Worm (Caenorhabditis elegans) whole organism, L4 larva: ENCODE measurements around the gene ctsa-4.2.
A peak's percentile ranks its signal among the peaks of the same experiment; 100 is the strongest.

Experiments used
- F10B5.3 ChIP-seq: sonication (generic microtip); optimal IDR thresholded peaks from 2 replicates; lab custom pipeline; 2016; ENCODE audit warnings: mild to moderate bottlenecking, missing genetic modification characterization, missing compliant biosample characterization
- F26F4.8 ChIP-seq: fragments of 200-800 bp; sonication (Bioruptor generic); conservative IDR thresholded peaks from 2 replicates; pipeline ENCODE4 v1.3.6; 2022; ENCODE audit warnings: missing genetic modification characterization, missing compliant biosample characterization
- T26A8.4 ChIP-seq: fragments of 200-800 bp; sonication (Bioruptor generic); IDR thresholded peaks from 2 replicates; pipeline ENCODE4 v1.3.6; 2022; ENCODE audit warnings: missing genetic modification characterization, missing compliant biosample characterization
- Y105C5A.15 ChIP-seq: fragments of 200-800 bp; sonication (Bioruptor generic); IDR thresholded peaks from 2 replicates; pipeline ENCODE4 v1.3.6; 2022; ENCODE audit warnings: missing genetic modification characterization, missing compliant biosample characterization
- aha-1 ChIP-seq: fragments of 150-350 bp; peaks from one replicate; lab custom pipeline; 2014; ENCODE audit warnings: missing biosample characterization, missing genetic modification characterization
- arid-1 ChIP-seq: fragments of 200-800 bp; sonication (Bioruptor generic); conservative IDR thresholded peaks from 2 replicates; pipeline ENCODE4 v1.3.6; 2022; ENCODE audit warnings: missing genetic modification reagents, missing genetic modification characterization, missing compliant biosample characterization
- ceh-28 ChIP-seq: fragments of 150-350 bp; optimal IDR thresholded peaks from 2 replicates; lab custom pipeline; 2014; ENCODE audit warnings: missing biosample characterization, missing genetic modification reagents, missing genetic modification characterization
- ceh-32 ChIP-seq: sonication (generic microtip); optimal IDR thresholded peaks from 2 replicates; lab custom pipeline; 2016; ENCODE audit warnings: mild to moderate bottlenecking, missing genetic modification characterization, missing compliant biosample characterization; ENCODE audit not compliant: poor library complexity
- daf-19 ChIP-seq: fragments of 200-800 bp; sonication (Bioruptor generic); conservative IDR thresholded peaks from 2 replicates; pipeline ENCODE4 v1.3.6; 2022; ENCODE audit warnings: missing genetic modification characterization, missing compliant biosample characterization
- dmd-6 ChIP-seq: fragments of 200-800 bp; sonication (Bioruptor generic); IDR thresholded peaks from 2 replicates; pipeline ENCODE4 v1.3.6; 2022; ENCODE audit warnings: missing genetic modification reagents, missing genetic modification characterization, missing compliant biosample characterization
- dmd-8 ChIP-seq: fragments of 200-800 bp; sonication (Bioruptor generic); IDR thresholded peaks from 2 replicates; pipeline ENCODE4 v1.3.6; 2022; ENCODE audit warnings: missing genetic modification characterization, missing compliant biosample characterization
- dve-1 ChIP-seq: sonication (generic microtip); optimal IDR thresholded peaks from 2 replicates; lab custom pipeline; 2017; ENCODE audit warnings: antibody characterized with exemption, mild to moderate bottlenecking, missing genetic modification characterization, missing compliant biosample characterization; ENCODE audit not compliant: insufficient read depth
- fkh-10 ChIP-seq: fragments of 150-350 bp; optimal IDR thresholded peaks from 2 replicates; lab custom pipeline; 2014; ENCODE audit warnings: missing biosample characterization, missing genetic modification reagents, missing genetic modification characterization
- jun-1 ChIP-seq: fragments of 150-350 bp; optimal IDR thresholded peaks from 2 replicates; lab custom pipeline; 2014; ENCODE audit warnings: missing biosample characterization, missing genetic modification reagents, missing genetic modification characterization
- lin-15B ChIP-seq: fragments of 150-350 bp; sonication (generic microtip); optimal IDR thresholded peaks from 3 replicates; lab custom pipeline; 2014; ENCODE audit warnings: missing biosample characterization, missing genetic modification characterization
- lin-38 ChIP-seq: fragments of 200-800 bp; sonication (Bioruptor generic); IDR thresholded peaks from 2 replicates; pipeline ENCODE4 v1.3.6; 2022; ENCODE audit warnings: missing genetic modification reagents, missing genetic modification characterization, missing compliant biosample characterization
- lin-39 ChIP-seq: fragments of 150-350 bp; optimal IDR thresholded peaks from 2 replicates; lab custom pipeline; 2014; ENCODE audit warnings: missing biosample characterization, missing genetic modification reagents, missing genetic modification characterization
- madf-5 ChIP-seq, 2 experiments: fragments of 200-800 bp; sonication (Bioruptor generic); IDR thresholded peaks; 2 replicates each; pipeline ENCODE4 v1.3.6; 2022; ENCODE audit warnings: missing compliant biosample characterization in 2 of 2, missing genetic modification characterization in 2 of 2
- madf-9 ChIP-seq: fragments of 200-800 bp; sonication (Bioruptor generic); conservative IDR thresholded peaks from 2 replicates; pipeline ENCODE4 v1.3.6; 2022; ENCODE audit warnings: missing genetic modification reagents, missing genetic modification characterization, missing compliant biosample characterization
- mdl-1 ChIP-seq, 2 experiments: fragments of 150-350 bp in 1 of 2; sonication (generic microtip) in 1 of 2; optimal IDR thresholded peaks; 2 replicates each; lab custom pipeline; 2014 to 2017; ENCODE audit warnings: missing biosample characterization in 2 of 2, missing genetic modification characterization in 2 of 2
- nhr-237 ChIP-seq: sonication (generic microtip); optimal IDR thresholded peaks from 2 replicates; lab custom pipeline; 2017; ENCODE audit warnings: missing biosample characterization, missing genetic modification characterization
- nhr-41 ChIP-seq: fragments of 200-800 bp; sonication (Bioruptor generic); IDR thresholded peaks from 2 replicates; pipeline ENCODE4 v1.3.6; 2022; ENCODE audit warnings: missing genetic modification reagents, missing genetic modification characterization, missing compliant biosample characterization
- nhr-77 ChIP-seq: fragments of 150-350 bp; optimal IDR thresholded peaks from 2 replicates; lab custom pipeline; 2014; ENCODE audit warnings: missing biosample characterization, missing genetic modification characterization
- pha-4 ChIP-seq, 2 experiments: fragments of 150-350 bp in 1 of 2; fragments of 200-800 bp in 1 of 2; sonication (Bioruptor generic) in 1 of 2; IDR thresholded peaks in 1 of 2; optimal IDR thresholded peaks in 1 of 2; 2 replicates each; pipeline versions ENCODE4 v1.3.6 to Lab custom; 2014 to 2022; ENCODE audit warnings: missing genetic modification characterization in 2 of 2, missing genetic modification reagents in 2 of 2, missing biosample characterization in 1 of 2, missing compliant biosample characterization in 1 of 2
- sdz-12 ChIP-seq: fragments of 200-800 bp; sonication (Bioruptor generic); optimal IDR thresholded peaks from 2 replicates; lab custom pipeline; 2018; ENCODE audit warnings: mild to moderate bottlenecking, missing genetic modification characterization, missing compliant biosample characterization
- set-16 ChIP-seq: fragments of 200-800 bp; sonication (Bioruptor generic); IDR thresholded peaks from 2 replicates; pipeline ENCODE4 v1.3.6; 2022; ENCODE audit warnings: missing genetic modification reagents, missing genetic modification characterization, missing compliant biosample characterization
- spr-1 ChIP-seq: sonication (generic microtip); optimal IDR thresholded peaks from 2 replicates; lab custom pipeline; 2016; ENCODE audit warnings: mild to moderate bottlenecking, missing genetic modification characterization, missing compliant biosample characterization
- tra-1 ChIP-seq: fragments of 200-800 bp; sonication (Bioruptor generic); IDR thresholded peaks from 2 replicates; pipeline ENCODE4 v1.3.6; 2022; ENCODE audit warnings: missing genetic modification reagents, missing genetic modification characterization, missing compliant biosample characterization
- unc-130 ChIP-seq: sonication (generic microtip); optimal IDR thresholded peaks from 2 replicates; lab custom pipeline; 2016; ENCODE audit warnings: missing genetic modification reagents, missing genetic modification characterization, missing compliant biosample characterization
- unc-39 ChIP-seq: sonication (generic microtip); optimal IDR thresholded peaks from 2 replicates; lab custom pipeline; 2017; ENCODE audit warnings: missing biosample characterization, missing genetic modification characterization
- unc-62 ChIP-seq, 3 experiments: fragments of 150-350 bp in 1 of 3; sonication (generic microtip); optimal IDR thresholded peaks in 2 of 3; peaks in 1 of 3; 1 replicate in 1 of 3; 2 replicates in 2 of 3; lab custom pipeline; 2014 to 2017; ENCODE audit warnings: missing biosample characterization in 3 of 3, missing genetic modification characterization in 3 of 3, missing genetic modification reagents in 3 of 3, missing genotype in 1 of 3
- zfp-3 ChIP-seq: fragments of 200-800 bp; sonication (Bioruptor generic); conservative IDR thresholded peaks from 2 replicates; pipeline ENCODE4 v1.3.6; 2022; ENCODE audit warnings: missing genetic modification reagents, missing genetic modification characterization, missing compliant biosample characterization

ctsa-4.2 gene

ce11 chrIII:6581585-6581984, 30.7 kb upstream of the ctsa-4.2 start, which contains the start of gene acr-21:
Gene acr-21 (plus strand): TSS chrIII:6581885.
- TF ChIP-seq sdz-12 (GFP tag; lab: Kevin White, UChicago): no peak
- TF ChIP-seq fkh-10 (GFP tag; lab: Kevin White, UChicago): peak; percentile 3

ce11 chrIII:6587564-6587963, 24.8 kb upstream of the ctsa-4.2 start, which contains the start of gene ddo-3:
Gene ddo-3 (plus strand): TSS chrIII:6587864.
- no peak for TF ChIP-seq unc-39 (tag; lab: Kevin White, UChicago)

DNA sequence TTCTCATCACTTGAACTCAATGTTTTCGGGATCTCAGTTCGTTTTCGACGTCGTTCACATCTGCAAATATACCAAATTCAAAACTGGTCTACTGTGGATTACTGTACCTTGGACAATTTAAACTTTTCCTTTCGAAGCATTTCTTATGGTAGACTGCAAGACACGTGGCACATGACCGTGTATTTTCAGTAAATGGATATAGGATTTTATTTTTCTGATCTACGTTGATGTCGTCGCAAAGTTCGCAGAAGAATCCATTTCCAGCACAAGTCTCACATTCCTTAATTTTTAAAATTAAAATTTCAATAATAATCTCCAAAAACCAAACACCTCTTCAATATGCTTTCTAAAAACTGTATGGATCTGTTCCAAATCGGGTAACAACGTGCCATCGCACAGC, 22.8 kb upstream of the ctsa-4.2 start:
- TF ChIP-seq daf-19 (no peak), sdz-12 (GFP tag; lab: Kevin White, UChicago) (no peak), Y105C5A.15 (GFP tag; lab: Robert Waterston, UW) (no peak), lin-38 (GFP tag; lab: Robert Waterston, UW) (no peak), mdl-1 (tag; optimal IDR thresholded peaks at IDR 0.05; lab: Kevin White, UChicago) (no peak), unc-62 (GFP tag; optimal IDR thresholded peaks at IDR 0.05 in 1 of 2; lab: Kevin White, UChicago) (peak in 1 of 2 experiments; percentile 92), unc-62 (tag; optimal IDR thresholded peaks at IDR 0.05; lab: Kevin White, UChicago) (no peak), arid-1 (GFP tag; lab: Robert Waterston, UW) (no peak)
- TF ChIP-seq, all 104 proteins: peak for 1

- no peak for TF ChIP-seq tra-1 (GFP tag; lab: Robert Waterston, UW)
- no peak for TF ChIP-seq F26F4.8
- TF ChIP-seq sdz-12 (GFP tag; lab: Kevin White, UChicago): no peak
- TF ChIP-seq pha-4 (GFP tag; IDR thresholded peaks at IDR 0.05; lab: Robert Waterston, UW): no peak
- no peak for TF ChIP-seq pha-4 (tag; optimal IDR thresholded peaks at IDR 0.05; lab: Kevin White, UChicago)
- TF ChIP-seq dve-1 (tag; lab: Kevin White, UChicago): no peak
- TF ChIP-seq jun-1 (tag; lab: Kevin White, UChicago): no peak
- TF ChIP-seq lin-38 (GFP tag; lab: Robert Waterston, UW): no peak
- TF ChIP-seq nhr-237: no peak
- TF ChIP-seq dmd-8 (GFP tag; lab: Robert Waterston, UW): no peak
- no peak for TF ChIP-seq T26A8.4 (GFP tag; lab: Robert Waterston, UW)
- no peak for TF ChIP-seq nhr-41 (GFP tag; lab: Robert Waterston, UW)
- TF ChIP-seq nhr-77 (tag; lab: Kevin White, UChicago): no peak
- TF ChIP-seq set-16 (GFP tag; lab: Robert Waterston, UW): no peak
- no peak for TF ChIP-seq madf-9
- no peak for TF ChIP-seq F10B5.3 (tag; lab: Kevin White, UChicago)
- TF ChIP-seq dmd-6: no peak
- no peak for TF ChIP-seq spr-1 (tag; lab: Kevin White, UChicago)
Observed at ce11 chrIII:6592075-6592474, 20.3 kb upstream of the ctsa-4.2 start, which contains the start of gene F20H11.1. Gene F20H11.1 (minus strand): TSS chrIII:6592175.

DNA sequence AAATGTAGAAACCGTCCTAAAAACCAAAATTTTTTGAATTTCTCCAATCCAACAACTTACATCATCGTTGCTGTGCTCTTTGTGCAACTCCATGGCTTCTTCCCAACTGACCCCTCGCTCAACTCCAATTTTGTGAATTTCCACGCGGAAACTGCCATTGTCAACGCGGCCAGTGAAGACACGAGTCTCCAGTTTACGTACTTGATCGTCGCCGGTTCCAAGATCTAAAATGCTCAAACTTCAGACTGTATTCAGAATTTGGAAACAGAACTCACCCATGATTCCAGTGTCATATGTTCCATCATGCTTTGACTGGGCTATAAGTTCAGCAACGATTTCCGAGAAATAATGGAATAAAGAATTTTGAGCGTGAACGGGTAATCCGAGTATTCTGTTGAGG, 18.3 kb upstream of the ctsa-4.2 start:
- TF ChIP-seq zfp-3 (GFP tag; lab: Robert Waterston, UW): no peak
- peak in 1 of 2 experiments; percentile 71 for TF ChIP-seq unc-62 (GFP tag; optimal IDR thresholded peaks at IDR 0.05 in 1 of 2; lab: Kevin White, UChicago)
- TF ChIP-seq unc-62 (tag; optimal IDR thresholded peaks at IDR 0.05; lab: Kevin White, UChicago): no peak
- no peak for TF ChIP-seq pha-4 (GFP tag; IDR thresholded peaks at IDR 0.05; lab: Robert Waterston, UW)
- no peak for TF ChIP-seq pha-4 (tag; optimal IDR thresholded peaks at IDR 0.05; lab: Kevin White, UChicago)
- no peak for TF ChIP-seq ceh-28 (tag; lab: Kevin White, UChicago)
- no peak for TF ChIP-seq madf-5 (GFP tag; IDR thresholded peaks at IDR 0.05; lab: Robert Waterston, UW)
- TF ChIP-seq lin-15B (tag; lab: Kevin White, UChicago): no peak
- TF ChIP-seq ceh-32 (tag; lab: Kevin White, UChicago): no peak
- no peak for TF ChIP-seq madf-9
- TF ChIP-seq lin-39 (tag; lab: Kevin White, UChicago): no peak
- peak; percentile 69 for TF ChIP-seq aha-1 (tag; lab: Kevin White, UChicago)
- no peak for TF ChIP-seq unc-130 (GFP tag; lab: Kevin White, UChicago)
- TF ChIP-seq, all 104 proteins: peak for 2
